Worm (Caenorhabditis elegans): ENCODE measurements around the gene egl-45.

- TF ChIP-seq klf-2 (GFP tag; conservative IDR thresholded peaks at IDR 0.05) (no peak), T22C8.4 (GFP tag; IDR thresholded peaks at IDR 0.05) (no peak)
Observed at ce11 chrIII:7877090-7877489, 48.7 kb upstream of the egl-45 start.

Measured in whole organism, midembryonic.